Worm (Caenorhabditis elegans): ENCODE data around the gene K07E3.1.

- TF ChIP-seq W03F9.2 (tag; optimal IDR thresholded peaks at IDR 0.05) (no peak), him-1 (tag; optimal IDR thresholded peaks at IDR 0.05) (no peak)
These were observed 32.5 kb upstream of the K07E3.1 start, which contains the start of gene C46F2.1 for ce11 chrX:8077748-8078147.
